Worm (Caenorhabditis elegans): ENCODE data around the gene oac-58.

DNA sequence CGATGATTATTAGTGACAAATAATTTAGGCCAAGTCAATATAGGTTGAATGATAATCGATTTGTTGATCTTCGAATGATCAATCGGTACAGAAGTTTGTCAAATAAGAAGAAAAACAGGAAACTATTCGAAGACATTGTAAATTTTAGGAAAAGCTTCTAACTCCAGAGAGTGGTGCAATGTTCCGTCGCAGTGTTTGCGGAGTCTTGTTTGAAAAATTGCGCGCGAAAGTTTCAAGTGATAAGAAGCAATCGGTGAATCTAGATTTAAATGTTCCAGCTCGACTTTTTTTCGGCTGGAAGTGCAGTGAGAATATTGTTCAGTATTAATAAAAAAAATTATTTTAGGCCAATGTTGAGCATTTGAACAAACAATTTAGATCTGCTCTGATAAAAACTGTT is 23.2 kb upstream of the oac-58 start:
- TF ChIP-seq ama-1 (optimal IDR thresholded peaks at IDR 0.05) (no peak), ets-7 (tag; optimal IDR thresholded peaks at IDR 0.05) (no peak), hmbx-1 (tag; optimal IDR thresholded peaks at IDR 0.05) (no peak), ceh-36 (tag; optimal IDR thresholded peaks at IDR 0.05) (no peak), flt-1 (GFP tag; IDR thresholded peaks at IDR 0.05) (no peak), tbx-11 (GFP tag; IDR thresholded peaks at IDR 0.05) (no peak), sea-1 (GFP tag; conservative IDR thresholded peaks at IDR 0.05) (no peak), ceh-13 (GFP tag; optimal IDR thresholded peaks at IDR 0.05) (no peak), hnd-1 (tag; optimal IDR thresholded peaks at IDR 0.05) (no peak), aly-1 (tag; optimal IDR thresholded peaks at IDR 0.05) (no peak), tra-4 (tag; optimal IDR thresholded peaks at IDR 0.05) (no peak), tbx-37 (GFP tag; conservative IDR thresholded peaks at IDR 0.05) (no peak), B0310.2 (tag; optimal IDR thresholded peaks at IDR 0.05) (no peak), scrt-1 (GFP tag; IDR thresholded peaks at IDR 0.05) (no peak)

All from whole organism, early embryonic.